In the genomic region with DNA sequence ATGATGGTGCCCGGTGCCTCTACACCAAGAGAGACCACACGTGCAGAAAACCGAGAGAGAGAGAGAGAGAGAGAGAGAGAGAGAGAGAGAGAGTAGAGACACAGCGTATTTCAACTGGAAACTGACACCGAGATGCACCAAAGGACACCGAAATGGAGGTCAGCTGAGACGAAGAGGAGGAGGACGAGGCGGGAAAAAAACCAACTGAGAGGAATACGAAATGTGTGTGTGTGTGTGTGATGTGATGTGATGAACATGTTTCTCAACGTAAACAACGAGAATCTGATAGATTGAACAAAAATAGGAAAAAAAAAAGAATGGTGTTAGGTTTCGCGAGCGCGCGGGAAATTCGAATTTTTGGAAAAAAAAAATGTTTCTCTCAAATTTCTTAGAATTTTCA, we compare ENCODE assay signal across 5 worm cellular contexts.
A peak's percentile ranks its signal among the peaks of the same experiment; 100 is the strongest.
TF ChIP-seq lines count a peak whose summit lies in the region.

No protein-coding gene starts in this region.

TF ChIP-seq in whole organism, L1 larva, 84 proteins besides CTCF, POLR2A, EP300 and RAD21 (continued from another document and continues in another):
- peak; percentile 7; the same call in 1 of the 2 replicates for TF ChIP-seq mab-9 (GFP tag; IDR thresholded peaks at IDR 0.05; lab: Robert Waterston, UW)
- TF ChIP-seq nhr-85 (tag; lab: Kevin White, UChicago), result peak; percentile 94
- no peak for TF ChIP-seq unc-130 (tag; optimal IDR thresholded peaks at IDR 0.05; lab: Kevin White, UChicago)
- peak; percentile 39 for TF ChIP-seq nhr-90 (tag; optimal IDR thresholded peaks at IDR 0.05; lab: Kevin White, UChicago; ENCODE audit: poor library complexity)
- TF ChIP-seq aha-1 (tag; optimal IDR thresholded peaks at IDR 0.05; lab: Kevin White, UChicago), result no peak
- TF ChIP-seq nhr-77 (tag; optimal IDR thresholded peaks at IDR 0.05; lab: Kevin White, UChicago), result no peak
- TF ChIP-seq swsn-7 (tag; optimal IDR thresholded peaks at IDR 0.05; lab: Kevin White, UChicago), result peak; percentile 46
- no peak for TF ChIP-seq hpl-2 (GFP tag; optimal IDR thresholded peaks at IDR 0.05; lab: Kevin White, UChicago)
- 0 out of 2 replicates have a peak, but pooled peaks have one; percentile 27 for TF ChIP-seq grh-1 (GFP tag; IDR thresholded peaks at IDR 0.05; lab: Robert Waterston, UW)
- TF ChIP-seq fkh-4 (tag; optimal IDR thresholded peaks at IDR 0.05; lab: Kevin White, UChicago; ENCODE audit: borderline replicate concordance), result no peak
- TF ChIP-seq nhr-19 (GFP tag; conservative IDR thresholded peaks at IDR 0.05; lab: Robert Waterston, UW), result peak; percentile 59
- TF ChIP-seq nhr-84 (tag; optimal IDR thresholded peaks at IDR 0.05; lab: Kevin White, UChicago), result no peak
- no peak for TF ChIP-seq elt-3 (tag; optimal IDR thresholded peaks at IDR 0.05; lab: Kevin White, UChicago)
- no peak for TF ChIP-seq C34B4.2 (tag; optimal IDR thresholded peaks at IDR 0.05; lab: Kevin White, UChicago)
- no peak for TF ChIP-seq F16B12.6 (tag; optimal IDR thresholded peaks at IDR 0.05; lab: Kevin White, UChicago)
- peak; percentile 63 to 70 for TF ChIP-seq efl-1 (optimal IDR thresholded peaks at IDR 0.05; lab: Kevin White, UChicago)
- peak; percentile 75 to 92 for TF ChIP-seq efl-1 (GFP tag; optimal IDR thresholded peaks at IDR 0.05 in 1 of 2; lab: Kevin White, UChicago)
- peak; percentile 44 for TF ChIP-seq irx-1 (tag; optimal IDR thresholded peaks at IDR 0.05; lab: Kevin White, UChicago)
- TF ChIP-seq fkh-8 (tag; optimal IDR thresholded peaks at IDR 0.05; lab: Kevin White, UChicago), result peak; percentile 29
- TF ChIP-seq aly-2 (tag; optimal IDR thresholded peaks at IDR 0.05; lab: Kevin White, UChicago), result no peak
- TF ChIP-seq lin-15B (tag; optimal IDR thresholded peaks at IDR 0.05; lab: Kevin White, UChicago), result peak; percentile 20
- TF ChIP-seq ztf-11 (tag; optimal IDR thresholded peaks at IDR 0.05; lab: Kevin White, UChicago), result peak in 1 of 2 experiments; percentile 15
- no peak for TF ChIP-seq efl-3 (GFP tag; optimal IDR thresholded peaks at IDR 0.05; lab: Kevin White, UChicago)
- TF ChIP-seq sox-4 (tag; optimal IDR thresholded peaks at IDR 0.05; lab: Kevin White, UChicago), result no peak
- no peak for TF ChIP-seq nhr-11 (tag; optimal IDR thresholded peaks at IDR 0.05; lab: Kevin White, UChicago)

TF ChIP-seq in whole organism, L2 larva, 48 proteins besides CTCF, POLR2A, EP300 and RAD21 (continued from another document):
- peak; percentile 20 for TF ChIP-seq mab-5 (tag; optimal IDR thresholded peaks at IDR 0.05; lab: Kevin White, UChicago)
- peak; percentile 65 for TF ChIP-seq sem-4 (tag; optimal IDR thresholded peaks at IDR 0.05; lab: Kevin White, UChicago)
- TF ChIP-seq lsy-2 (tag; optimal IDR thresholded peaks at IDR 0.05; lab: Kevin White, UChicago), result peak in 1 of 2 experiments; percentile 72
- no peak for TF ChIP-seq ztf-1 (GFP tag; conservative IDR thresholded peaks at IDR 0.05; lab: Robert Waterston, UW)
- TF ChIP-seq zag-1 (tag; optimal IDR thresholded peaks at IDR 0.05; lab: Kevin White, UChicago), result no peak
- TF ChIP-seq gmeb-1 (tag; optimal IDR thresholded peaks at IDR 0.05; lab: Kevin White, UChicago), result peak; percentile 56
- peak; percentile 13 for TF ChIP-seq egl-27 (tag; optimal IDR thresholded peaks at IDR 0.05; lab: Kevin White, UChicago)
- TF ChIP-seq dmd-4 (tag; optimal IDR thresholded peaks at IDR 0.05; lab: Kevin White, UChicago), result no peak
- peak; percentile 47 for TF ChIP-seq unc-55 (GFP tag; optimal IDR thresholded peaks at IDR 0.05; lab: Kevin White, UChicago)
- no peak for TF ChIP-seq ceh-82 (tag; optimal IDR thresholded peaks at IDR 0.05; lab: Kevin White, UChicago)
- TF ChIP-seq C34F6.9 (tag; optimal IDR thresholded peaks at IDR 0.05; lab: Kevin White, UChicago), result peak; percentile 75
- no peak for TF ChIP-seq nhr-6 (tag; optimal IDR thresholded peaks at IDR 0.05; lab: Kevin White, UChicago)
- TF ChIP-seq nhr-25 (tag; optimal IDR thresholded peaks at IDR 0.05; lab: Kevin White, UChicago), result peak; percentile 43
- TF ChIP-seq Y55F3AM.14 (GFP tag; optimal IDR thresholded peaks at IDR 0.05; lab: Kevin White, UChicago), result peak; percentile 54
- peak; percentile 62 for TF ChIP-seq crh-2 (tag; optimal IDR thresholded peaks at IDR 0.05; lab: Kevin White, UChicago)
- no peak for TF ChIP-seq ceh-16 (tag; optimal IDR thresholded peaks at IDR 0.05; lab: Kevin White, UChicago)
- TF ChIP-seq fos-1 (tag; optimal IDR thresholded peaks at IDR 0.05; lab: Kevin White, UChicago), result peak; percentile 29
- no peak for TF ChIP-seq lin-11 (tag; optimal IDR thresholded peaks at IDR 0.05; lab: Kevin White, UChicago)

TF ChIP-seq in whole organism, L3 larva, 47 proteins besides CTCF, POLR2A, EP300 and RAD21 (continued from another document):
- TF ChIP-seq hmg-11 (tag; optimal IDR thresholded peaks at IDR 0.05; lab: Kevin White, UChicago) (peak; percentile 61), nhr-67 (tag; optimal IDR thresholded peaks at IDR 0.05; lab: Kevin White, UChicago) (no peak), nhr-23 (tag; optimal IDR thresholded peaks at IDR 0.05; lab: Kevin White, UChicago) (peak; percentile 4), jun-1 (tag; optimal IDR thresholded peaks at IDR 0.05; lab: Kevin White, UChicago) (peak; percentile 0), tbx-2 (tag; optimal IDR thresholded peaks at IDR 0.05; lab: Kevin White, UChicago) (peak; percentile 1), lsy-12 (tag; optimal IDR thresholded peaks at IDR 0.05; lab: Kevin White, UChicago) (no peak), eor-1 (tag; optimal IDR thresholded peaks at IDR 0.05; lab: Kevin White, UChicago) (no peak)
TF ChIP-seq in whole organism, L3 larva: peak in this region for 12.

TF ChIP-seq in whole organism, L4 larva, 104 proteins besides CTCF, POLR2A, EP300 and RAD21 (continued from another document):
- TF ChIP-seq lin-13 (GFP tag; optimal IDR thresholded peaks at IDR 0.05; lab: Kevin White, UChicago) (peak; percentile 42), mxl-3 (GFP tag; optimal IDR thresholded peaks at IDR 0.05; lab: Kevin White, UChicago) (peak; percentile 52), saeg-2 (GFP tag; IDR thresholded peaks at IDR 0.05; lab: Robert Waterston, UW) (no peak), ama-1 (optimal IDR thresholded peaks at IDR 0.05; lab: Kevin White, UChicago) (no peak), unc-39 (tag; optimal IDR thresholded peaks at IDR 0.05; lab: Kevin White, UChicago) (no peak), mep-1 (tag; optimal IDR thresholded peaks at IDR 0.05; lab: Kevin White, UChicago) (peak; percentile 81), jun-1 (tag; optimal IDR thresholded peaks at IDR 0.05; lab: Kevin White, UChicago) (no peak), arid-1 (GFP tag; conservative IDR thresholded peaks at IDR 0.05; lab: Robert Waterston, UW) (no peak), unc-62 (GFP tag; optimal IDR thresholded peaks at IDR 0.05 in 1 of 2; lab: Kevin White, UChicago) (peak in 1 of 2 experiments; percentile 99), unc-62 (tag; optimal IDR thresholded peaks at IDR 0.05; lab: Kevin White, UChicago) (no peak), nhr-11 (tag; optimal IDR thresholded peaks at IDR 0.05; lab: Kevin White, UChicago) (peak; percentile 55), set-16 (GFP tag; IDR thresholded peaks at IDR 0.05; lab: Robert Waterston, UW) (peak; percentile 58), ceh-62 (tag; optimal IDR thresholded peaks at IDR 0.05; lab: Kevin White, UChicago) (no peak), nhr-77 (tag; optimal IDR thresholded peaks at IDR 0.05; lab: Kevin White, UChicago) (peak; percentile 56), nhr-28 (tag; optimal IDR thresholded peaks at IDR 0.05; lab: Kevin White, UChicago) (peak; percentile 84), pha-4 (GFP tag; IDR thresholded peaks at IDR 0.05; lab: Robert Waterston, UW) (no peak), pha-4 (tag; optimal IDR thresholded peaks at IDR 0.05; lab: Kevin White, UChicago) (peak; percentile 31), nhr-42 (GFP tag; IDR thresholded peaks at IDR 0.05; lab: Robert Waterston, UW) (no peak), daf-16 (GFP tag; optimal IDR thresholded peaks at IDR 0.05; lab: Kevin White, UChicago) (no peak), daf-16 (tag; optimal IDR thresholded peaks at IDR 0.05; lab: Kevin White, UChicago) (peak; percentile 65), hlh-11 (tag; optimal IDR thresholded peaks at IDR 0.05; lab: Kevin White, UChicago) (peak; percentile 78), duxl-1 (tag; optimal IDR thresholded peaks at IDR 0.05; lab: Kevin White, UChicago; ENCODE audit: poor library complexity) (no peak), nhr-25 (tag; optimal IDR thresholded peaks at IDR 0.05; lab: Kevin White, UChicago; ENCODE audit: borderline replicate concordance, insufficient read depth) (peak; percentile 55)

TF ChIP-seq in whole organism, late embryonic, 69 proteins besides CTCF, POLR2A, EP300 and RAD21 (continued from another document):
- TF ChIP-seq K02D7.2 (tag; optimal IDR thresholded peaks at IDR 0.05; lab: Kevin White, UChicago) (no peak), ets-4 (tag; optimal IDR thresholded peaks at IDR 0.05; lab: Kevin White, UChicago) (no peak), ceh-30 (tag; optimal IDR thresholded peaks at IDR 0.05; lab: Kevin White, UChicago) (no peak), tbx-7 (tag; optimal IDR thresholded peaks at IDR 0.05; lab: Kevin White, UChicago) (no peak), pat-9 (tag; optimal IDR thresholded peaks at IDR 0.05; lab: Kevin White, UChicago) (no peak), pag-3 (tag; optimal IDR thresholded peaks at IDR 0.05; lab: Kevin White, UChicago; ENCODE audit: borderline replicate concordance) (no peak), fkh-6 (tag; optimal IDR thresholded peaks at IDR 0.05; lab: Kevin White, UChicago) (no peak), lim-6 (tag; optimal IDR thresholded peaks at IDR 0.05; lab: Kevin White, UChicago) (no peak), zip-5 (tag; optimal IDR thresholded peaks at IDR 0.05; lab: Kevin White, UChicago) (no peak), pha-2 (tag; optimal IDR thresholded peaks at IDR 0.05; lab: Kevin White, UChicago) (no peak), che-1 (tag; optimal IDR thresholded peaks at IDR 0.05; lab: Kevin White, UChicago) (no peak), ceh-14 (tag; optimal IDR thresholded peaks at IDR 0.05; lab: Kevin White, UChicago) (no peak), ceh-6 (GFP tag; optimal IDR thresholded peaks at IDR 0.05; lab: Kevin White, UChicago) (no peak), fax-1 (tag; optimal IDR thresholded peaks at IDR 0.05; lab: Kevin White, UChicago) (no peak), gmeb-2 (tag; optimal IDR thresholded peaks at IDR 0.05; lab: Kevin White, UChicago) (no peak), pha-4 (tag; optimal IDR thresholded peaks at IDR 0.05; lab: Kevin White, UChicago) (no peak), C38D4.7 (GFP tag; optimal IDR thresholded peaks at IDR 0.05; lab: Kevin White, UChicago) (no peak), ceh-19 (GFP tag; optimal IDR thresholded peaks at IDR 0.05; lab: Kevin White, UChicago) (no peak), elt-2 (tag; optimal IDR thresholded peaks at IDR 0.05; lab: Kevin White, UChicago) (no peak), unc-86 (tag; optimal IDR thresholded peaks at IDR 0.05; lab: Kevin White, UChicago) (no peak), nhr-11 (tag; optimal IDR thresholded peaks at IDR 0.05; lab: Kevin White, UChicago) (no peak), ttx-3 (tag; optimal IDR thresholded peaks at IDR 0.05; lab: Kevin White, UChicago) (no peak), dmd-4 (tag; optimal IDR thresholded peaks at IDR 0.05; lab: Kevin White, UChicago; ENCODE audit: borderline replicate concordance) (no peak), pros-1 (tag; optimal IDR thresholded peaks at IDR 0.05; lab: Kevin White, UChicago) (no peak), lin-11 (tag; optimal IDR thresholded peaks at IDR 0.05; lab: Kevin White, UChicago) (no peak), T23F11.4 (GFP tag; optimal IDR thresholded peaks at IDR 0.05; lab: Kevin White, UChicago) (no peak), ztf-16 (tag; optimal IDR thresholded peaks at IDR 0.05; lab: Kevin White, UChicago) (no peak), ceh-9 (tag; optimal IDR thresholded peaks at IDR 0.05; lab: Kevin White, UChicago) (no peak), unc-42 (tag; optimal IDR thresholded peaks at IDR 0.05; lab: Kevin White, UChicago) (peak; percentile 31), ceh-34 (tag; optimal IDR thresholded peaks at IDR 0.05; lab: Kevin White, UChicago) (peak; percentile 69), C08G9.2 (tag; optimal IDR thresholded peaks at IDR 0.05; lab: Kevin White, UChicago) (no peak), npax-4 (tag; optimal IDR thresholded peaks at IDR 0.05; lab: Kevin White, UChicago) (no peak), ahr-1 (tag; optimal IDR thresholded peaks at IDR 0.05; lab: Kevin White, UChicago) (no peak), ceh-18 (tag; optimal IDR thresholded peaks at IDR 0.05; lab: Kevin White, UChicago) (peak; percentile 54), sox-4 (tag; optimal IDR thresholded peaks at IDR 0.05; lab: Kevin White, UChicago) (no peak), odd-2 (tag; optimal IDR thresholded peaks at IDR 0.05; lab: Kevin White, UChicago) (no peak), nfya-1 (tag; optimal IDR thresholded peaks at IDR 0.05; lab: Kevin White, UChicago) (peak; percentile 35), elt-4 (tag; optimal IDR thresholded peaks at IDR 0.05; lab: Kevin White, UChicago) (no peak), madf-2 (tag; optimal IDR thresholded peaks at IDR 0.05; lab: Kevin White, UChicago) (no peak), ama-1 (optimal IDR thresholded peaks at IDR 0.05; lab: Kevin White, UChicago) (no peak), ceh-2 (tag; optimal IDR thresholded peaks at IDR 0.05; lab: Kevin White, UChicago) (no peak), tbx-2 (tag; optimal IDR thresholded peaks at IDR 0.05; lab: Kevin White, UChicago) (peak; percentile 42), ceh-31 (tag; optimal IDR thresholded peaks at IDR 0.05; lab: Kevin White, UChicago) (peak; percentile 34)
